Worm (Caenorhabditis elegans) whole organism, late embryonic: ENCODE measurements around the gene C02B10.4.

Experiments
- dve-1 ChIP-seq: sonication (generic microtip); optimal IDR thresholded peaks from 2 replicates; lab custom pipeline; 2017; ENCODE audit warnings: antibody characterized with exemption, mild to moderate bottlenecking, missing genetic modification characterization, missing compliant biosample characterization
- pag-3 ChIP-seq: sonication (generic microtip); optimal IDR thresholded peaks from 2 replicates; lab custom pipeline; 2016; ENCODE audit warnings: missing compliant biosample characterization, missing genetic modification characterization, borderline replicate concordance
- rnt-1 ChIP-seq: sonication (generic microtip); optimal IDR thresholded peaks from 2 replicates; lab custom pipeline; 2016; ENCODE audit warnings: missing genetic modification characterization, missing compliant biosample characterization

ce11 chrIV:5111533-5111932 is 20.1 kb downstream of the C02B10.4 start, which contains the start of gene AC7.3:
- TF ChIP-seq dve-1 (tag; lab: Kevin White, UChicago) (no peak), rnt-1 (tag; lab: Kevin White, UChicago) (no peak), pag-3 (tag; lab: Kevin White, UChicago) (no peak)
